Worm (Caenorhabditis elegans): ENCODE results near the gene srw-120.

DNA sequence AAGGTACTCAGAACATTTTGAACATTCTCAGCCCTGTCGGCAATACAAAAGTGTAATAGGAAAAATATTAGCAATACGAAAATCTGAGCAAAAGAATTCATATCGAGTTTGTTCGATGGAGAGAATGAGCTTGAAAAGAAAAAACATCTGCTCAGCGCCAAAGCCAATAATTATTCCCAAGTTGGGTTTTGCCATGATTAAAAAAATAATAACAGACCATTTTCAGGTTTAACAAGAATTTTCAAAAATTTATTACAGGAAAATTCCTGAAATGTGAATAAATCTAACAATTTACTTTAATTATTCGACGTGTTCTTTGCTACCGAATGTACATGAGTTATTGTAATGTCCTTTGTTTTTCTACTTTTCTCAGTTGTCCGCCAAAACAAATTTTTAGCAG, 36.3 kb upstream of the srw-120 start, which contains the start of gene irld-38:
- no peak for TF ChIP-seq lin-35 (GFP tag; optimal IDR thresholded peaks at IDR 0.05)
- no peak for TF ChIP-seq hsf-1 (GFP tag; IDR thresholded peaks at IDR 0.05)
- TF ChIP-seq F52B5.7 (tag; optimal IDR thresholded peaks at IDR 0.05) = no peak
- no peak for TF ChIP-seq ztf-28 (GFP tag; IDR thresholded peaks at IDR 0.05)
- TF ChIP-seq unc-130 (GFP tag; optimal IDR thresholded peaks at IDR 0.05) = no peak
- TF ChIP-seq attf-3 (GFP tag; conservative IDR thresholded peaks at IDR 0.05) = no peak
- no peak for TF ChIP-seq madf-6 (GFP tag; IDR thresholded peaks at IDR 0.05)
- no peak for TF ChIP-seq cebp-2 (GFP tag; IDR thresholded peaks at IDR 0.05)
- no peak for TF ChIP-seq dpl-1 (GFP tag; optimal IDR thresholded peaks at IDR 0.05)
- no peak for TF ChIP-seq unc-62 (GFP tag; optimal IDR thresholded peaks at IDR 0.05)
